Fruit fly (Drosophila melanogaster) whole organism, embryonic: ENCODE results near the gene CG33784.

Experiments used
- Adf1 ChIP-seq: fragments of 200-800 bp; sonication (Bioruptor generic); IDR thresholded peaks from 2 replicates; pipeline ENCODE4 v1.3.6; 2022; ENCODE audit warnings: missing biosample characterization, missing genetic modification characterization
- CG11247 ChIP-seq: fragments of 200-800 bp; sonication (Bioruptor generic); IDR thresholded peaks from 2 replicates; pipeline ENCODE4 v1.3.6; 2022; ENCODE audit warnings: missing biosample characterization, missing genetic modification characterization
- CG13296 ChIP-seq: fragments of 200-800 bp; sonication (Bioruptor generic); optimal IDR thresholded peaks from 3 replicates; lab custom pipeline; 2018; ENCODE audit warnings: missing biosample characterization, mild to moderate bottlenecking, missing genetic modification characterization
- CG14710 ChIP-seq: fragments of 200-800 bp; sonication (Bioruptor generic); optimal IDR thresholded peaks from 3 replicates; lab custom pipeline; 2019; ENCODE audit warnings: missing biosample characterization, mild to moderate bottlenecking, missing genetic modification characterization, moderate library complexity
- CG15269 ChIP-seq: fragments of 200-800 bp; sonication (Bioruptor generic); optimal IDR thresholded peaks from 2 replicates; lab custom pipeline; 2018; ENCODE audit warnings: missing biosample characterization, mild to moderate bottlenecking, missing genetic modification characterization, moderate library complexity
- CG16863 ChIP-seq: fragments of 200-800 bp; sonication (Bioruptor generic); optimal IDR thresholded peaks from 3 replicates; lab custom pipeline; 2016; ENCODE audit warnings: missing biosample characterization, missing genetic modification characterization
- CG17568 ChIP-seq: fragments of 200-800 bp; sonication (Bioruptor generic); optimal IDR thresholded peaks from 2 replicates; lab custom pipeline; 2018; ENCODE audit warnings: missing biosample characterization, mild to moderate bottlenecking, missing genetic modification characterization, moderate library complexity
- CG18619 ChIP-seq: fragments of 200-800 bp; sonication (Bioruptor generic); optimal IDR thresholded peaks from 3 replicates; lab custom pipeline; 2017; ENCODE audit warnings: missing biosample characterization, mild to moderate bottlenecking, missing genetic modification characterization
- CG2199 ChIP-seq: fragments of 200-800 bp; sonication (Bioruptor generic); IDR thresholded peaks from 3 replicates; pipeline ENCODE4 v1.3.6; 2022; ENCODE audit warnings: missing biosample characterization, missing genetic modification characterization
- CG32532 ChIP-seq: fragments of 200-800 bp; sonication (Bioruptor generic); IDR thresholded peaks from 2 replicates; pipeline ENCODE4 v1.3.6; 2022; ENCODE audit warnings: missing biosample characterization, missing genetic modification characterization
- CG3995 ChIP-seq: fragments of 200-800 bp; sonication (Bioruptor generic); optimal IDR thresholded peaks from 3 replicates; lab custom pipeline; 2016; ENCODE audit warnings: missing biosample characterization, missing genetic modification characterization
- CG42726 ChIP-seq: fragments of 200-800 bp; sonication (Bioruptor generic); IDR thresholded peaks from 2 replicates; pipeline ENCODE4 v1.3.6; 2022; ENCODE audit warnings: missing biosample characterization, missing genetic modification characterization; ENCODE audit not compliant: partially characterized antibody
- CG4282 ChIP-seq: fragments of 200-800 bp; sonication (Bioruptor generic); optimal IDR thresholded peaks from 2 replicates; lab custom pipeline; 2016; ENCODE audit warnings: missing biosample characterization, missing genetic modification characterization
- CG4854 ChIP-seq: fragments of 200-800 bp; sonication (Bioruptor generic); optimal IDR thresholded peaks from 2 replicates; lab custom pipeline; 2016; ENCODE audit warnings: missing biosample characterization, missing genetic modification characterization, inconsistent platforms
- CG5245 ChIP-seq: fragments of 200-800 bp; sonication (Bioruptor generic); optimal IDR thresholded peaks from 3 replicates; lab custom pipeline; 2016; ENCODE audit warnings: missing biosample characterization, missing genetic modification characterization
- CG6683 ChIP-seq: fragments of 200-800 bp; sonication (Bioruptor generic); optimal IDR thresholded peaks from 2 replicates; lab custom pipeline; 2017; ENCODE audit warnings: missing biosample characterization, mild to moderate bottlenecking, missing genetic modification characterization, missing genetic modification reagents
- CG8281 ChIP-seq: fragments of 200-800 bp; sonication (Bioruptor generic); optimal IDR thresholded peaks from 2 replicates; lab custom pipeline; 2018; ENCODE audit warnings: missing biosample characterization, mild to moderate bottlenecking, missing genetic modification characterization, moderate library complexity
- CG8388 ChIP-seq: fragments of 200-800 bp; sonication (Bioruptor generic); optimal IDR thresholded peaks from 2 replicates; lab custom pipeline; 2019; ENCODE audit warnings: missing biosample characterization, mild to moderate bottlenecking, missing genetic modification characterization, moderate library complexity
- CG9932 ChIP-seq: fragments of 200-800 bp; sonication (Bioruptor generic); IDR thresholded peaks from 2 replicates; pipeline ENCODE4 v1.3.6; 2022; ENCODE audit warnings: missing biosample characterization, missing genetic modification characterization
- Dip2 ChIP-seq: fragments of 200-800 bp; sonication (Bioruptor generic); IDR thresholded peaks from 2 replicates; pipeline ENCODE4 v1.3.6; 2022; ENCODE audit warnings: missing biosample characterization, missing genetic modification characterization
- Dp ChIP-seq: fragments of 200-800 bp; sonication (Bioruptor generic); optimal IDR thresholded peaks from 2 replicates; lab custom pipeline; 2018; ENCODE audit warnings: missing biosample characterization, mild to moderate bottlenecking, missing genetic modification characterization, moderate library complexity
- HHEX ChIP-seq: fragments of 200-800 bp; sonication (Bioruptor generic); optimal IDR thresholded peaks from 3 replicates; lab custom pipeline; 2017; ENCODE audit warnings: missing biosample characterization, mild to moderate bottlenecking, missing genetic modification characterization, missing genetic modification reagents
- HLH54F ChIP-seq: fragments of 200-800 bp; sonication (Bioruptor generic); optimal IDR thresholded peaks from 3 replicates; lab custom pipeline; 2016; ENCODE audit warnings: missing biosample characterization, missing genetic modification characterization
- Hr3 ChIP-seq: fragments of 200-800 bp; sonication (Bioruptor generic); optimal IDR thresholded peaks from 3 replicates; lab custom pipeline; 2016; ENCODE audit warnings: missing biosample characterization, missing genetic modification characterization
- Hr51 ChIP-seq, 2 experiments: fragments of 200-800 bp; sonication (Bioruptor generic); optimal IDR thresholded peaks; 2 replicates in 1 of 2; 3 replicates in 1 of 2; lab custom pipeline; 2016 to 2018; ENCODE audit warnings: missing biosample characterization in 2 of 2, missing genetic modification characterization in 2 of 2, mild to moderate bottlenecking in 1 of 2, moderate library complexity in 1 of 2
- Lim3 ChIP-seq: fragments of 200-800 bp; sonication (Bioruptor generic); IDR thresholded peaks from 2 replicates; pipeline ENCODE4 v1.3.6; 2022; ENCODE audit warnings: missing biosample characterization, missing genetic modification characterization
- Mrtf ChIP-seq: fragments of 200-800 bp; sonication (Bioruptor generic); IDR thresholded peaks from 3 replicates; pipeline ENCODE4 v1.3.6; 2022; ENCODE audit warnings: missing biosample characterization, missing genetic modification characterization
- Oli ChIP-seq: fragments of 200-800 bp; sonication (Bioruptor generic); optimal IDR thresholded peaks from 2 replicates; lab custom pipeline; 2018; ENCODE audit warnings: missing biosample characterization, mild to moderate bottlenecking, missing genetic modification characterization, moderate library complexity
- Opbp ChIP-seq: fragments of 200-800 bp; sonication (Bioruptor generic); IDR thresholded peaks from 3 replicates; pipeline ENCODE4 v1.3.6; 2022; ENCODE audit warnings: missing biosample characterization, missing genetic modification characterization; ENCODE audit not compliant: partially characterized antibody
- Ptx1 ChIP-seq: fragments of 200-800 bp; sonication (Bioruptor generic); IDR thresholded peaks from 2 replicates; pipeline ENCODE4 v1.3.6; 2022; ENCODE audit warnings: missing biosample characterization, missing genetic modification characterization
- Xrp1 ChIP-seq: fragments of 200-800 bp; sonication (Bioruptor generic); IDR thresholded peaks from 2 replicates; pipeline ENCODE4 v1.3.6; 2022; ENCODE audit warnings: missing biosample characterization, missing genetic modification characterization
- ac ChIP-seq: fragments of 200-800 bp; sonication (Bioruptor generic); optimal IDR thresholded peaks from 3 replicates; lab custom pipeline; 2017; ENCODE audit warnings: missing biosample characterization, mild to moderate bottlenecking, missing genetic modification characterization
- amos ChIP-seq: fragments of 200-800 bp; sonication (Bioruptor generic); IDR thresholded peaks from 2 replicates; pipeline ENCODE4 v1.3.6; 2022; ENCODE audit warnings: missing biosample characterization, missing genetic modification characterization; ENCODE audit not compliant: partially characterized antibody
- ap ChIP-seq: fragments of 200-800 bp; sonication (Bioruptor generic); IDR thresholded peaks from 2 replicates; pipeline ENCODE4 v1.3.6; 2022; ENCODE audit warnings: missing biosample characterization, missing genetic modification characterization
- chif ChIP-seq, 2 experiments: fragments of 200-800 bp; sonication (Bioruptor generic); optimal IDR thresholded peaks; 3 replicates each; lab custom pipeline; 2016; ENCODE audit warnings: missing biosample characterization in 2 of 2, missing genetic modification characterization in 2 of 2
- crc ChIP-seq: fragments of 200-800 bp; sonication (Bioruptor generic); optimal IDR thresholded peaks from 2 replicates; lab custom pipeline; 2016; ENCODE audit warnings: missing biosample characterization, missing genetic modification characterization
- en ChIP-seq: fragments of 200-800 bp; sonication (Bioruptor generic); optimal IDR thresholded peaks from 2 replicates; lab custom pipeline; 2016; ENCODE audit warnings: missing biosample characterization, missing genetic modification characterization
- hb ChIP-seq: fragments of 200-800 bp; sonication (Bioruptor generic); IDR thresholded peaks from 3 replicates; pipeline ENCODE4 v1.3.6; 2022; ENCODE audit warnings: missing biosample characterization, missing genetic modification characterization; ENCODE audit not compliant: partially characterized antibody
- lmd ChIP-seq: fragments of 200-800 bp; sonication (Bioruptor generic); IDR thresholded peaks from 2 replicates; pipeline ENCODE4 v1.3.6; 2022; ENCODE audit warnings: missing biosample characterization, missing genetic modification characterization
- lola ChIP-seq, 3 experiments: fragments of >200 bp in 2 of 3; fragments of 200-800 bp in 1 of 3; sonication (Bioruptor generic) in 1 of 3; optimal IDR thresholded peaks; 2 replicates each; lab custom pipeline; 2017 to 2019; ENCODE audit warnings: missing biosample characterization in 3 of 3, missing genetic modification characterization in 3 of 3, mild to moderate bottlenecking in 1 of 3, moderate library complexity in 1 of 3
- otp ChIP-seq: fragments of 200-800 bp; sonication (Bioruptor generic); IDR thresholded peaks from 3 replicates; pipeline ENCODE4, ENCODE4 v1.3.6; 2022; ENCODE audit warnings: missing biosample characterization, missing genetic modification characterization
- prd ChIP-seq, 3 experiments: fragments of >200 bp in 2 of 3; fragments of 200-800 bp in 1 of 3; sonication (Bioruptor generic) in 1 of 3; optimal IDR thresholded peaks in 2 of 3; IDR thresholded peaks in 1 of 3; 2 replicates in 2 of 3; 3 replicates in 1 of 3; pipeline versions ENCODE4 v1.3.6 to Lab custom; 2017 to 2022; ENCODE audit warnings: missing biosample characterization in 1 of 3, missing genetic modification characterization in 1 of 3
- ranshi ChIP-seq: fragments of 200-800 bp; sonication (Bioruptor generic); IDR thresholded peaks from 2 replicates; pipeline ENCODE4 v1.3.6; 2022; ENCODE audit warnings: missing biosample characterization, missing genetic modification characterization
- sc ChIP-seq, 3 experiments: fragments of >200 bp in 2 of 3; fragments of 200-800 bp in 1 of 3; sonication (Bioruptor generic) in 1 of 3; optimal IDR thresholded peaks; 2 replicates in 2 of 3; 3 replicates in 1 of 3; lab custom pipeline; 2017; ENCODE audit warnings: mild to moderate bottlenecking in 1 of 3, missing biosample characterization in 1 of 3, missing genetic modification characterization in 1 of 3, missing genetic modification reagents in 1 of 3
- slp2 ChIP-seq: fragments of 200-800 bp; sonication (Bioruptor generic); optimal IDR thresholded peaks from 2 replicates; lab custom pipeline; 2016; ENCODE audit warnings: missing biosample characterization, missing genetic modification characterization
- tll ChIP-seq, 2 experiments: fragments of 200-800 bp in 1 of 2; fragments of >200 bp in 1 of 2; sonication (Bioruptor generic) in 1 of 2; optimal IDR thresholded peaks; 2 replicates each; lab custom pipeline; 2017 to 2019; ENCODE audit warnings: missing biosample characterization in 2 of 2, missing genetic modification characterization in 2 of 2, mild to moderate bottlenecking in 1 of 2, moderate library complexity in 1 of 2
- usp ChIP-seq: fragments of >200 bp; optimal IDR thresholded peaks from 2 replicates; lab custom pipeline; 2017; ENCODE audit warnings: missing biosample characterization, missing genetic modification characterization

The CG33784 gene

DNA sequence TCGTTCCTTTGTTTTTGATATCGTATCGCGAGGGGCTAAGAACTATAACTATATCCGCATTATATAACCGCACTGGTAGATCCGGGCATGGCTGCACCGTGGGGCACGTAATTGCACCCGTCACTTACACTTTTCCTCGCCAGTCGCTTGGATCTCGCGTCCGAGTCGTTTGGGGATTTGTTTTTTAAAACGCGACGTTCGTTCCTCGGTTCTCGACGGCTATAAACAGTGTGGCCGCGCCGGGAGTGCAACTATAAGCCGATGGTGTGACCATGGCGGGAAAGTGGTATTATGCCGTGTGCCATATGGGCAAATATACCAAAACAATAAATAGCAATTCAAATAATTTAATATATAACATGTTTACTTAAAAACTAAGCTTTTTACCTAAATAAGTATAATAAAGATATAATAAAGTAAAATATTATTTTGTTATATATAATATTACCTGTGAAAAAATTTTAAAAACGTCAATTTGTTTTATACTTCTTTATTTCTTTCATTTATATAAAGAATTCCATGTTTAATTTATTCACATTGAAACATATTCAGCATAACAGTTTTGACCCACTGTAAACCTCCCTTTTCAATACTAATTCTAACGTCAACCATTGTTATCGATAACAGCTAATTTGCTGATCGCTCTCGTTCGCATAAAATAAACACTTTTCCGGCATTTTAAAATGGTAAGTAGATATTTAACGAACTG is 24.9 kb upstream of the CG33784 start, which contains the start of the genes Mical and CG3909 (continued):
- TF ChIP-seq CG4854 (peak; percentile 7), CG9932 (peak; percentile 96), prd (optimal IDR thresholded peaks at IDR 0.05; lab: Kevin White, UChicago) (no peak), prd (GFP tag; IDR thresholded peaks at IDR 0.05; lab: Robert Waterston, UW) (peak; percentile 91), Hr3 (GFP tag; lab: Kevin White, UChicago) (peak; percentile 84), CG16863 (GFP tag; lab: Kevin White, UChicago) (peak; percentile 4), CG18619 (GFP tag; lab: Kevin White, UChicago) (peak; percentile 78), ap (peak; percentile 85), CG5245 (peak; percentile 44), Xrp1 (GFP tag; lab: Robert Waterston, UW) (peak; percentile 89), crc (GFP tag; lab: Kevin White, UChicago) (no peak), hb (GFP tag; lab: Robert Waterston, UW) (peak; percentile 56; the same call in 1 of the 3 replicates), CG8281 (tag; lab: Kevin White, UChicago) (peak; percentile 41), Ptx1 (GFP tag; lab: Robert Waterston, UW) (peak; percentile 93), chif (GFP tag; optimal IDR thresholded peaks at IDR 0.05; lab: Kevin White, UChicago) (peak in 1 of 2 experiments; percentile 10), CG32532 (GFP tag; lab: Robert Waterston, UW) (peak; percentile 96), CG3995 (GFP tag; lab: Kevin White, UChicago) (no peak), tll (GFP tag; optimal IDR thresholded peaks at IDR 0.05; lab: Kevin White, UChicago) (peak in 1 of 2 experiments; percentile 12), HHEX (GFP tag; lab: Kevin White, UChicago) (peak; percentile 63), usp (no peak), Opbp (GFP tag; lab: Robert Waterston, UW) (no peak; the same call in 1 of the 3 replicates), CG11247 (GFP tag; lab: Robert Waterston, UW) (peak; percentile 91), amos (GFP tag; lab: Robert Waterston, UW) (peak; percentile 42; the same call in 1 of the 2 replicates), Dp (peak; percentile 34), otp (GFP tag; lab: Robert Waterston, UW) (peak; percentile 87), ranshi (GFP tag; lab: Robert Waterston, UW) (peak; percentile 91), en (GFP tag; lab: Kevin White, UChicago) (peak; percentile 23), lmd (GFP tag; lab: Robert Waterston, UW) (peak; percentile 86), Lim3 (0 out of 2 replicates have a peak, but pooled peaks have one; percentile 29), CG2199 (GFP tag; lab: Robert Waterston, UW) (peak; percentile 57; the same call in 1 of the 3 replicates), CG17568 (no peak), ac (GFP tag; lab: Kevin White, UChicago) (no peak), HLH54F (peak; percentile 35), Dip2 (no peak), lola (GFP tag; optimal IDR thresholded peaks at IDR 0.05; lab: Kevin White, UChicago) (peak in 1 of 3 experiments; percentile 84), CG13296 (GFP tag; lab: Kevin White, UChicago) (peak; percentile 88), CG42726 (GFP tag; lab: Robert Waterston, UW) (peak; percentile 51; the same call in 1 of the 2 replicates), slp2 (no peak), Adf1 (GFP tag; lab: Robert Waterston, UW) (peak; percentile 64), CG14710 (tag; lab: Kevin White, UChicago) (peak; percentile 89), CG4282 (GFP tag; lab: Kevin White, UChicago) (peak; percentile 50), Hr51 (GFP tag; optimal IDR thresholded peaks at IDR 0.05; lab: Kevin White, UChicago) (peak; percentile 5 to 90), Mrtf (GFP tag; lab: Robert Waterston, UW) (peak; percentile 78; the same call in 2 of the 3 replicates), CG6683 (GFP tag; lab: Kevin White, UChicago) (peak; percentile 65), CG15269 (tag; lab: Kevin White, UChicago) (peak; percentile 90), CG8388 (GFP tag; lab: Kevin White, UChicago) (peak; percentile 96), sc (optimal IDR thresholded peaks at IDR 0.05; lab: Kevin White, UChicago) (no peak), sc (GFP tag; optimal IDR thresholded peaks at IDR 0.05; lab: Kevin White, UChicago) (peak; percentile 49), Oli (tag; lab: Kevin White, UChicago) (peak; percentile 74)
